ENCODE assay signal across 4 worm cellular contexts in the genomic region with DNA sequence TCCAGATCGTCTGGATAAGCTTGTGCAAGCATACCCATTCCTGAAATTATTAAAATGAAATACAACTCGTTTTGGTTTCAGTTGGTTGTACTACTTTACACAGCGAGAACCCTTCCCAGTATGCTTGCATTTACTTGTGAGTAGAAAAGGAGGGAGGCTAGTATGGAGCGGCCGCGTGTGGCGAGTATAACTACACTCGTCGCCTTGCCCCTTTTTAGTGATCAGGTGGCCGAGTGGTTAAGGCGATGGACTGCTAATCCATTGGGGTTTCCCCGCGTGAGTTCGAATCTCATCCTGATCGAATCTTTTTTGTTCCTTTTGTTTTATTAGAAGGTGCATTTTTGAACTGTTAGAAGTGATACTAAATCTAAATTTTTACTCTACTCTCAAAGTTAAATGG.
TF ChIP-seq lines count a peak whose summit lies in the region.

No protein-coding gene starts in this region.

TF ChIP-seq in whole organism, L2 larva, 48 proteins besides CTCF, POLR2A, EP300 and RAD21 (continues in another document):
- no peak for TF ChIP-seq snpc-4 (tag; optimal IDR thresholded peaks at IDR 0.05; lab: Kevin White, UChicago)
- TF ChIP-seq skn-1 (tag; optimal IDR thresholded peaks at IDR 0.05; lab: Kevin White, UChicago), result no peak
- no peak for TF ChIP-seq elt-1 (tag; optimal IDR thresholded peaks at IDR 0.05; lab: Kevin White, UChicago)
- no peak for TF ChIP-seq nhr-11 (tag; optimal IDR thresholded peaks at IDR 0.05; lab: Kevin White, UChicago)
- peak; percentile 17 for TF ChIP-seq C34F6.9 (tag; optimal IDR thresholded peaks at IDR 0.05; lab: Kevin White, UChicago)
- TF ChIP-seq lsy-2 (tag; optimal IDR thresholded peaks at IDR 0.05; lab: Kevin White, UChicago), result peak in 1 of 2 experiments; percentile 23
- TF ChIP-seq ztf-11 (tag; optimal IDR thresholded peaks at IDR 0.05; lab: Kevin White, UChicago), result no peak
- TF ChIP-seq lin-39 (tag; optimal IDR thresholded peaks at IDR 0.05; lab: Kevin White, UChicago), result no peak
- TF ChIP-seq sem-4 (tag; optimal IDR thresholded peaks at IDR 0.05; lab: Kevin White, UChicago), result no peak
- no peak for TF ChIP-seq nhr-25 (tag; optimal IDR thresholded peaks at IDR 0.05; lab: Kevin White, UChicago)
- peak; percentile 39 for TF ChIP-seq F13H6.1 (tag; optimal IDR thresholded peaks at IDR 0.05; lab: Kevin White, UChicago)
- TF ChIP-seq sma-9 (GFP tag; optimal IDR thresholded peaks at IDR 0.05; lab: Kevin White, UChicago), result peak; percentile 72
- TF ChIP-seq sma-9 (tag; optimal IDR thresholded peaks at IDR 0.05; lab: Kevin White, UChicago), result no peak
- no peak for TF ChIP-seq aly-2 (tag; optimal IDR thresholded peaks at IDR 0.05; lab: Kevin White, UChicago)
- no peak for TF ChIP-seq dmd-4 (tag; optimal IDR thresholded peaks at IDR 0.05; lab: Kevin White, UChicago)
- peak; percentile 41 for TF ChIP-seq mab-5 (tag; optimal IDR thresholded peaks at IDR 0.05; lab: Kevin White, UChicago)
- no peak for TF ChIP-seq ceh-82 (tag; optimal IDR thresholded peaks at IDR 0.05; lab: Kevin White, UChicago)
- no peak for TF ChIP-seq unc-55 (GFP tag; optimal IDR thresholded peaks at IDR 0.05; lab: Kevin White, UChicago)
- TF ChIP-seq zag-1 (tag; optimal IDR thresholded peaks at IDR 0.05; lab: Kevin White, UChicago), result no peak
- TF ChIP-seq nhr-6 (tag; optimal IDR thresholded peaks at IDR 0.05; lab: Kevin White, UChicago), result no peak
- no peak for TF ChIP-seq nhr-77 (tag; optimal IDR thresholded peaks at IDR 0.05; lab: Kevin White, UChicago)
- TF ChIP-seq nhr-12 (tag; optimal IDR thresholded peaks at IDR 0.05; lab: Kevin White, UChicago), result no peak
- no peak for TF ChIP-seq nhr-237 (tag; optimal IDR thresholded peaks at IDR 0.05; lab: Kevin White, UChicago)

TF ChIP-seq in whole organism, L4 larva, 104 proteins besides CTCF, POLR2A, EP300 and RAD21 (continues in another document):
- TF ChIP-seq zip-2 (tag; optimal IDR thresholded peaks at IDR 0.05; lab: Kevin White, UChicago) (no peak), daf-8 (GFP tag; IDR thresholded peaks at IDR 0.05; lab: Robert Waterston, UW) (0 out of 2 replicates have a peak, but pooled peaks have one; percentile 88), F44E2.7 (GFP tag; IDR thresholded peaks at IDR 0.05; lab: Robert Waterston, UW) (peak; percentile 92), ztf-7 (tag; optimal IDR thresholded peaks at IDR 0.05; lab: Kevin White, UChicago) (peak; percentile 47), nhr-6 (tag; optimal IDR thresholded peaks at IDR 0.05; lab: Kevin White, UChicago) (no peak), jun-1 (tag; optimal IDR thresholded peaks at IDR 0.05; lab: Kevin White, UChicago) (no peak), spr-1 (tag; optimal IDR thresholded peaks at IDR 0.05; lab: Kevin White, UChicago) (peak; percentile 61), Y48G9A.11 (GFP tag; IDR thresholded peaks at IDR 0.05; lab: Robert Waterston, UW) (peak; percentile 82), ceh-82 (tag; optimal IDR thresholded peaks at IDR 0.05; lab: Kevin White, UChicago) (no peak), zfp-2 (tag; optimal IDR thresholded peaks at IDR 0.05; lab: Kevin White, UChicago) (peak; percentile 19), nhr-25 (tag; optimal IDR thresholded peaks at IDR 0.05; lab: Kevin White, UChicago; ENCODE audit: borderline replicate concordance, insufficient read depth) (no peak), nhr-28 (tag; optimal IDR thresholded peaks at IDR 0.05; lab: Kevin White, UChicago) (peak; percentile 20), unc-62 (GFP tag; optimal IDR thresholded peaks at IDR 0.05 in 1 of 2; lab: Kevin White, UChicago) (no peak), unc-62 (tag; optimal IDR thresholded peaks at IDR 0.05; lab: Kevin White, UChicago) (no peak), lin-38 (GFP tag; IDR thresholded peaks at IDR 0.05; lab: Robert Waterston, UW) (peak; percentile 81), F26F4.8 (GFP tag; conservative IDR thresholded peaks at IDR 0.05; lab: Robert Waterston, UW) (peak; percentile 78), ceh-62 (tag; optimal IDR thresholded peaks at IDR 0.05; lab: Kevin White, UChicago) (no peak), D1046.2 (GFP tag; IDR thresholded peaks at IDR 0.05; lab: Robert Waterston, UW) (peak; percentile 86; the same call in 1 of the 2 replicates), ceh-20 (GFP tag; IDR thresholded peaks at IDR 0.05; lab: Robert Waterston, UW) (peak; percentile 82), ztf-11 (tag; optimal IDR thresholded peaks at IDR 0.05; lab: Kevin White, UChicago) (no peak), snpc-4 (tag; optimal IDR thresholded peaks at IDR 0.05; lab: Kevin White, UChicago) (no peak), T20F7.1 (GFP tag; optimal IDR thresholded peaks at IDR 0.05; lab: Kevin White, UChicago) (no peak)

TF ChIP-seq in whole organism, late embryonic, 69 proteins besides CTCF, POLR2A, EP300 and RAD21 (continues in another document):
- no peak for TF ChIP-seq pros-1 (tag; optimal IDR thresholded peaks at IDR 0.05; lab: Kevin White, UChicago)
- peak; percentile 78 for TF ChIP-seq T23F11.4 (GFP tag; optimal IDR thresholded peaks at IDR 0.05; lab: Kevin White, UChicago)
- peak; percentile 86 for TF ChIP-seq ceh-45 (GFP tag; IDR thresholded peaks at IDR 0.05; lab: Robert Waterston, UW)
- TF ChIP-seq ceh-14 (tag; optimal IDR thresholded peaks at IDR 0.05; lab: Kevin White, UChicago), result peak; percentile 76
- TF ChIP-seq gmeb-2 (tag; optimal IDR thresholded peaks at IDR 0.05; lab: Kevin White, UChicago), result peak; percentile 81
- TF ChIP-seq pat-9 (tag; optimal IDR thresholded peaks at IDR 0.05; lab: Kevin White, UChicago), result peak; percentile 91
- TF ChIP-seq C08G9.2 (tag; optimal IDR thresholded peaks at IDR 0.05; lab: Kevin White, UChicago), result peak; percentile 63
- peak; percentile 85 for TF ChIP-seq hlh-13 (GFP tag; optimal IDR thresholded peaks at IDR 0.05; lab: Kevin White, UChicago)
- peak; percentile 67 for TF ChIP-seq unc-42 (tag; optimal IDR thresholded peaks at IDR 0.05; lab: Kevin White, UChicago)
- TF ChIP-seq nfya-1 (tag; optimal IDR thresholded peaks at IDR 0.05; lab: Kevin White, UChicago), result peak; percentile 46
- peak; percentile 91 for TF ChIP-seq ceh-6 (GFP tag; optimal IDR thresholded peaks at IDR 0.05; lab: Kevin White, UChicago)
- no peak for TF ChIP-seq pha-4 (tag; optimal IDR thresholded peaks at IDR 0.05; lab: Kevin White, UChicago)
- peak; percentile 83 for TF ChIP-seq hlh-15 (tag; optimal IDR thresholded peaks at IDR 0.05; lab: Kevin White, UChicago)
- TF ChIP-seq fkh-6 (tag; optimal IDR thresholded peaks at IDR 0.05; lab: Kevin White, UChicago), result peak; percentile 89
- TF ChIP-seq syd-9 (tag; optimal IDR thresholded peaks at IDR 0.05; lab: Kevin White, UChicago), result peak; percentile 84
- TF ChIP-seq K02D7.2 (tag; optimal IDR thresholded peaks at IDR 0.05; lab: Kevin White, UChicago), result peak; percentile 72
- TF ChIP-seq hlh-30 (tag; optimal IDR thresholded peaks at IDR 0.05; lab: Kevin White, UChicago; ENCODE audit: insufficient read depth), result peak; percentile 57
- TF ChIP-seq ceh-18 (tag; optimal IDR thresholded peaks at IDR 0.05; lab: Kevin White, UChicago), result peak; percentile 63
- peak; percentile 93 for TF ChIP-seq hlh-6 (tag; optimal IDR thresholded peaks at IDR 0.05; lab: Kevin White, UChicago)
- TF ChIP-seq nhr-232 (tag; optimal IDR thresholded peaks at IDR 0.05; lab: Kevin White, UChicago), result peak; percentile 93
- peak; percentile 75 for TF ChIP-seq Y22D7AL.16 (tag; optimal IDR thresholded peaks at IDR 0.05; lab: Kevin White, UChicago)
- TF ChIP-seq fkh-10 (GFP tag; optimal IDR thresholded peaks at IDR 0.05; lab: Kevin White, UChicago), result no peak
- peak; percentile 85 for TF ChIP-seq unc-86 (tag; optimal IDR thresholded peaks at IDR 0.05; lab: Kevin White, UChicago)
- no peak for TF ChIP-seq ama-1 (optimal IDR thresholded peaks at IDR 0.05; lab: Kevin White, UChicago)

TF ChIP-seq in whole organism, mixed stage, embryonic, 35 proteins besides CTCF, POLR2A, EP300 and RAD21 (continues in another document):
- peak; percentile 96 for TF ChIP-seq sptf-1 (tag; optimal IDR thresholded peaks at IDR 0.05; lab: Kevin White, UChicago)
- peak; percentile 94 for TF ChIP-seq cnd-1 (tag; optimal IDR thresholded peaks at IDR 0.05; lab: Kevin White, UChicago)
- TF ChIP-seq nhr-2 (tag; optimal IDR thresholded peaks at IDR 0.05; lab: Kevin White, UChicago), result no peak
- peak; percentile 87 for TF ChIP-seq lin-32 (GFP tag; optimal IDR thresholded peaks at IDR 0.05; lab: Kevin White, UChicago)
- TF ChIP-seq unc-62 (GFP tag; optimal IDR thresholded peaks at IDR 0.05; lab: Kevin White, UChicago), result peak; percentile 22
- TF ChIP-seq hlh-1 (tag; optimal IDR thresholded peaks at IDR 0.05; lab: Kevin White, UChicago), result peak; percentile 23
- TF ChIP-seq ceh-43 (GFP tag; optimal IDR thresholded peaks at IDR 0.05; lab: Kevin White, UChicago), result peak; percentile 87
- peak; percentile 73 for TF ChIP-seq nhr-28 (tag; optimal IDR thresholded peaks at IDR 0.05; lab: Kevin White, UChicago)
- no peak for TF ChIP-seq elt-3 (tag; optimal IDR thresholded peaks at IDR 0.05; lab: Kevin White, UChicago)
- peak; percentile 83 for TF ChIP-seq bed-3 (GFP tag; optimal IDR thresholded peaks at IDR 0.05; lab: Kevin White, UChicago)
- no peak for TF ChIP-seq mab-5 (tag; optimal IDR thresholded peaks at IDR 0.05; lab: Kevin White, UChicago)
- TF ChIP-seq ceh-83 (GFP tag; optimal IDR thresholded peaks at IDR 0.05; lab: Kevin White, UChicago), result peak; percentile 95
- no peak for TF ChIP-seq nhr-237 (tag; optimal IDR thresholded peaks at IDR 0.05; lab: Kevin White, UChicago)
- TF ChIP-seq tbx-8 (GFP tag; optimal IDR thresholded peaks at IDR 0.05; lab: Kevin White, UChicago), result peak; percentile 75
- TF ChIP-seq sem-2 (GFP tag; optimal IDR thresholded peaks at IDR 0.05; lab: Kevin White, UChicago), result peak; percentile 87
- no peak for TF ChIP-seq ceh-39 (tag; optimal IDR thresholded peaks at IDR 0.05; lab: Kevin White, UChicago)
- TF ChIP-seq ces-1 (GFP tag; optimal IDR thresholded peaks at IDR 0.05; lab: Kevin White, UChicago), result peak; percentile 26
- no peak for TF ChIP-seq nhr-12 (tag; optimal IDR thresholded peaks at IDR 0.05; lab: Kevin White, UChicago)
- peak; percentile 96 for TF ChIP-seq mls-2 (tag; optimal IDR thresholded peaks at IDR 0.05; lab: Kevin White, UChicago)
- peak; percentile 66 for TF ChIP-seq ztf-11 (tag; optimal IDR thresholded peaks at IDR 0.05; lab: Kevin White, UChicago)
- TF ChIP-seq M03D4.4 (tag; optimal IDR thresholded peaks at IDR 0.05; lab: Kevin White, UChicago), result peak; percentile 95
- no peak for TF ChIP-seq snpc-4 (tag; optimal IDR thresholded peaks at IDR 0.05; lab: Kevin White, UChicago)
- peak; percentile 82 for TF ChIP-seq flh-1 (GFP tag; optimal IDR thresholded peaks at IDR 0.05; lab: Kevin White, UChicago)
- peak; percentile 93 for TF ChIP-seq ham-2 (GFP tag; optimal IDR thresholded peaks at IDR 0.05; lab: Kevin White, UChicago)
- TF ChIP-seq unc-120 (tag; optimal IDR thresholded peaks at IDR 0.05; lab: Kevin White, UChicago; ENCODE audit: poor library complexity, severe bottlenecking), result peak; percentile 89
- peak; percentile 30 for TF ChIP-seq lin-13 (tag; optimal IDR thresholded peaks at IDR 0.05; lab: Kevin White, UChicago)
- TF ChIP-seq pha-4 (tag; optimal IDR thresholded peaks at IDR 0.05; lab: Kevin White, UChicago), result no peak
- no peak for TF ChIP-seq unc-39 (tag; optimal IDR thresholded peaks at IDR 0.05; lab: Kevin White, UChicago)
